Worm (Caenorhabditis elegans): ENCODE measurements around the gene nlp-80.
A peak's percentile ranks its signal among the peaks of the same experiment; 100 is the strongest.

nlp-80 gene

DNA sequence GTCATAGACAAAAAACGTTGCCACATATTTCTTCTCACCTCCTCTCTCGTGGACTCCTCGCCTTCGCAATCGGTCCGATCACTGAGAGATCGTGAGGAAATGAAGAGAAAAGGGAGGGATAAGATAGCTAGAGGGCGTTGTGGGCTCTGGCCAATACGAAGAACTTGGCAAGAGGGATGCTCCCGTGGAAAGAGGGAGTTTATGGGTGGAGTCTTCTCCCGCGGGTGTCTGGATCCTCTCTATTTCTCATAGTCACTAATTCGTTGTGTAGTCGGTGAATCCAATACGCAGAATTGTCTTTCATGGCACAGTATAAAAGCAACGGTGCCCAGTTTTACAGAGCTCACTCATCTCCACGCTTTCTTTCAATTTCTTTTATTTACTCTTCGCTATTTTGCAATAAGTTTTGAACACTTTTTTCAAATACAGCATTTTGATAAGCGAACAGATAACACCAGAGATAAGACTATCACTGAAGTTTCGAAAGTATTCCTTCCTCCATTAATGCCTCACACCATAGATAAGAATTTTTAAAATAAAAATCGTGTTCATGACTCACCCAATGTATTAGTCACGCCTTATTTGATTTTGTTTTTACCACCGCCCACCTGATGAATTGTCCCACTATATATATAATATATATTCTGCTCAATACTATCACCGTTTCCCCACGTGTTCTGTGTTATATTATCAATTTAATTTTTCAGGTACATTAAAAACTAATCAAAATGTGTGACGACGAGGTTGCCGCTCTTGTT, 15.1 kb upstream of the nlp-80 start, which contains the start of gene act-1 (continued):
- TF ChIP-seq unc-86 (tag; optimal IDR thresholded peaks at IDR 0.05) (no peak), lin-35 (GFP tag; optimal IDR thresholded peaks at IDR 0.05) (peak in 1 of 2 experiments; percentile 3), tbx-2 (tag; optimal IDR thresholded peaks at IDR 0.05) (peak; percentile 21), unc-62 (GFP tag; optimal IDR thresholded peaks at IDR 0.05) (no peak), mdl-1 (tag; optimal IDR thresholded peaks at IDR 0.05) (peak in 1 of 2 experiments; percentile 12), lir-3 (tag; optimal IDR thresholded peaks at IDR 0.05; ENCODE audit: poor library complexity) (no peak), ceh-88 (GFP tag; IDR thresholded peaks at IDR 0.05) (no peak), C16A3.4 (tag; optimal IDR thresholded peaks at IDR 0.05) (no peak), lsy-2 (tag; optimal IDR thresholded peaks at IDR 0.05) (peak; percentile 11 to 51), pqm-1 (tag; optimal IDR thresholded peaks at IDR 0.05) (peak; percentile 65), rnt-1 (tag; optimal IDR thresholded peaks at IDR 0.05) (peak; percentile 77), snu-23 (GFP tag; optimal IDR thresholded peaks at IDR 0.05) (peak; percentile 38), unc-130 (tag; optimal IDR thresholded peaks at IDR 0.05) (peak; percentile 19), swsn-7 (tag; optimal IDR thresholded peaks at IDR 0.05) (peak; percentile 48), lin-14 (GFP tag; optimal IDR thresholded peaks at IDR 0.05) (peak; percentile 67), elt-2 (tag; optimal IDR thresholded peaks at IDR 0.05) (peak; percentile 86), ceh-90 (tag; optimal IDR thresholded peaks at IDR 0.05) (no peak)

DNA sequence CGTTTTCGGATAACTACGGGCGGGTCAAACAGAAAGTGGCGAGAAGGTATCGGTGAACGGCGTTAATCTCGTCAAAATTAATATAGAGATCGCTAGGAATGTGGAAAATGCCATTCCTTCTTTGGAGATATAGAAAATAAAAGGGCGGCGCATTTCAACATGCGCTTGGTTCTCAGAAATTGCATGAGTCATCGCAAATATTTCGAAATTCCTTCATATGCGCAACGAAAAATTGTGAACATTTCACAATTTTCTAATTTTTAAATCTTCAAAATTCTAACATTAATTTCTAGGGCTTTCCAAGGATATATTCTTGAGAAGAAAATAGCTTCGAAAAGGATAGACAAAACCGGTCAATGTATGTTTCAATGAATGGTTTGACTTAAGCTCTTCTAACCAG, 13.5 kb upstream of the nlp-80 start:
- TF ChIP-seq F16B12.6 (tag; optimal IDR thresholded peaks at IDR 0.05) (no peak), ceh-82 (tag; optimal IDR thresholded peaks at IDR 0.05) (no peak), nhr-90 (tag; optimal IDR thresholded peaks at IDR 0.05; ENCODE audit: poor library complexity) (no peak), swsn-7 (tag; optimal IDR thresholded peaks at IDR 0.05) (no peak), jun-1 (tag; optimal IDR thresholded peaks at IDR 0.05) (peak; percentile 66), unc-98 (GFP tag; IDR thresholded peaks at IDR 0.05) (no peak)

DNA sequence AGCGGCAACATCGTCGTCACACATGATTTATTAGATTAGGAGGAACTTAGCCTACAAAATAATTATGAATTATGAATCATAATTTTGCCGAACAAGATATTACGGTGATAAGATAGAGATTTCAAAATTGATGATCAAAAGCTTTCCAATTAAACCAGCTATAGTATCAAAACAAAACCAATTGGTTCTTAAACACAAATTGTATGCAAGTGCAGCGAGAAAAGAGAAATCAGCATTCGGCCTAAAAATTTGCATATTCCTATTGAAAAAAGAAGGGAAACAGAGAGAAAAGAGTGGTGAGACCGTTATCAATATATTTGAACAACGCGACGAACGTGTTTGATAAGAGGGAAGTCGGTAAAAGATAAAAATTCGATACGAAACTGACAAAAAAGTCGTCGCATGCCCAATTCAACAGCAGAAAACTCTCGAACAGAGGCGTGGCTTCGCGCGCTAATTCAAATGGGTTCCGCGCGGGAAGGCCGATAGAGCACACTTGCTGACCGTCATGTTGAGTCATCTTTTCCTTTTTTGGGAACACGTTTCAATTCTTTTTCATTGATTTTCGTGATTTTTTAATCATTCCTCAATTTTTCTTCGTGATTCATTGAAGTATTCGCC, 12.8 kb upstream of the nlp-80 start, which contains the start of gene act-2:
Gene act-2, minus strand, starts transcription at position 51 of the 621 bp plus-strand sequence.
- TF ChIP-seq swsn-7 (tag; optimal IDR thresholded peaks at IDR 0.05) (peak; percentile 75), unc-62 (GFP tag; optimal IDR thresholded peaks at IDR 0.05) (no peak), nhr-71 (tag; optimal IDR thresholded peaks at IDR 0.05) (peak; percentile 85), snu-23 (GFP tag; optimal IDR thresholded peaks at IDR 0.05) (peak; percentile 92), efl-3 (GFP tag; optimal IDR thresholded peaks at IDR 0.05) (no peak), zag-1 (tag; optimal IDR thresholded peaks at IDR 0.05) (no peak), lin-15B (tag; optimal IDR thresholded peaks at IDR 0.05) (peak; percentile 65), lsy-2 (tag; optimal IDR thresholded peaks at IDR 0.05) (peak; percentile 61 to 74), ceh-8 (GFP tag; optimal IDR thresholded peaks at IDR 0.05) (no peak), sox-4 (tag; optimal IDR thresholded peaks at IDR 0.05) (no peak), mef-2 (tag; optimal IDR thresholded peaks at IDR 0.05) (no peak), alr-1 (tag; optimal IDR thresholded peaks at IDR 0.05; ENCODE audit: borderline replicate concordance) (no peak), blmp-1 (tag; optimal IDR thresholded peaks at IDR 0.05) (peak; percentile 28), elt-2 (tag; optimal IDR thresholded peaks at IDR 0.05) (peak; percentile 75), ceh-90 (tag; optimal IDR thresholded peaks at IDR 0.05) (no peak), dpl-1 (GFP tag; optimal IDR thresholded peaks at IDR 0.05) (peak; percentile 89 to 93 (median 93)), fos-1 (tag; optimal IDR thresholded peaks at IDR 0.05) (peak; percentile 90), nhr-84 (tag; optimal IDR thresholded peaks at IDR 0.05) (no peak), mdl-1 (tag; optimal IDR thresholded peaks at IDR 0.05) (peak in 1 of 2 experiments; percentile 64), pax-3 (tag; optimal IDR thresholded peaks at IDR 0.05) (peak; percentile 7), snpc-4 (tag; optimal IDR thresholded peaks at IDR 0.05) (no peak), hlh-17 (GFP tag; optimal IDR thresholded peaks at IDR 0.05; ENCODE audit: borderline replicate concordance) (no peak), lin-14 (GFP tag; optimal IDR thresholded peaks at IDR 0.05) (peak; percentile 94), vab-15 (tag; optimal IDR thresholded peaks at IDR 0.05) (no peak), ces-1 (GFP tag; optimal IDR thresholded peaks at IDR 0.05) (no peak), ztf-11 (tag; optimal IDR thresholded peaks at IDR 0.05) (no peak), mab-9 (GFP tag; IDR thresholded peaks at IDR 0.05) (no peak), nhr-237 (tag; optimal IDR thresholded peaks at IDR 0.05) (peak; percentile 33), lin-35 (GFP tag; optimal IDR thresholded peaks at IDR 0.05) (peak; percentile 91 to 92), nhr-76 (tag; optimal IDR thresholded peaks at IDR 0.05) (no peak), tbx-2 (tag; optimal IDR thresholded peaks at IDR 0.05) (peak; percentile 60), pqm-1 (tag; optimal IDR thresholded peaks at IDR 0.05) (no peak), skn-1 (tag; optimal IDR thresholded peaks at IDR 0.05) (peak; percentile 63), lir-3 (tag; optimal IDR thresholded peaks at IDR 0.05; ENCODE audit: poor library complexity) (peak; percentile 32)

Measured in whole organism, L1 larva.